Fruit fly (Drosophila melanogaster) whole organism, embryonic: Measurements from ENCODE around the gene CG14085.

Experiments
- ATbp ChIP-seq: fragments of 200-800 bp; sonication (Bioruptor generic); optimal IDR thresholded peaks from 2 replicates; lab custom pipeline; 2017; ENCODE audit warnings: missing biosample characterization, mild to moderate bottlenecking, missing genetic modification characterization, missing genetic modification reagents
- Bgb ChIP-seq: fragments of 200-800 bp; sonication (Bioruptor generic); IDR thresholded peaks from 2 replicates; pipeline ENCODE4 v1.3.6; 2022; ENCODE audit warnings: missing biosample characterization, missing genetic modification characterization; ENCODE audit not compliant: partially characterized antibody
- CG12071 ChIP-seq: fragments of 200-800 bp; sonication (Bioruptor generic); optimal IDR thresholded peaks from 3 replicates; lab custom pipeline; 2018; ENCODE audit warnings: missing biosample characterization, mild to moderate bottlenecking, missing genetic modification characterization
- CG12236 ChIP-seq: fragments of 200-800 bp; sonication (Bioruptor generic); optimal IDR thresholded peaks from 2 replicates; lab custom pipeline; 2016; ENCODE audit warnings: missing biosample characterization, missing genetic modification characterization
- CG12659 ChIP-seq: fragments of 200-800 bp; sonication (Bioruptor generic); optimal IDR thresholded peaks from 3 replicates; lab custom pipeline; 2017; ENCODE audit warnings: mild to moderate bottlenecking, missing biosample characterization, missing genetic modification reagents, missing genetic modification characterization
- CG14860 ChIP-seq: fragments of 200-800 bp; sonication (Bioruptor generic); IDR thresholded peaks from 3 replicates; pipeline ENCODE4 v1.3.6; 2022; ENCODE audit warnings: missing biosample characterization, missing genetic modification characterization; ENCODE audit not compliant: partially characterized antibody
- CG1602 ChIP-seq: fragments of 200-800 bp; sonication (Bioruptor generic); optimal IDR thresholded peaks from 3 replicates; lab custom pipeline; 2016; ENCODE audit warnings: missing biosample characterization, missing genetic modification characterization
- CG2199 ChIP-seq: fragments of 200-800 bp; sonication (Bioruptor generic); IDR thresholded peaks from 3 replicates; pipeline ENCODE4 v1.3.6; 2022; ENCODE audit warnings: missing biosample characterization, missing genetic modification characterization
- CG31365 ChIP-seq: fragments of 200-800 bp; sonication (Bioruptor generic); optimal IDR thresholded peaks from 2 replicates; lab custom pipeline; 2018; ENCODE audit warnings: missing biosample characterization, mild to moderate bottlenecking, missing genetic modification characterization
- CG3995 ChIP-seq: fragments of 200-800 bp; sonication (Bioruptor generic); optimal IDR thresholded peaks from 3 replicates; lab custom pipeline; 2016; ENCODE audit warnings: missing biosample characterization, missing genetic modification characterization
- CG4730 ChIP-seq: fragments of 200-800 bp; sonication (Bioruptor generic); IDR thresholded peaks from 2 replicates; pipeline ENCODE4 v1.3.6; 2022; ENCODE audit warnings: missing biosample characterization, missing genetic modification characterization
- CG6854 ChIP-seq: fragments of 200-800 bp; sonication (Bioruptor generic); optimal IDR thresholded peaks from 3 replicates; lab custom pipeline; 2017; ENCODE audit warnings: missing biosample characterization, mild to moderate bottlenecking, missing genetic modification characterization
- CG7928 ChIP-seq: fragments of 200-800 bp; sonication (Bioruptor generic); optimal IDR thresholded peaks from 2 replicates; lab custom pipeline; 2017; ENCODE audit warnings: missing biosample characterization, mild to moderate bottlenecking, missing genetic modification characterization
- CG8290 ChIP-seq, 3 experiments: fragments of 200-800 bp; sonication (Bioruptor generic); optimal IDR thresholded peaks; 2 replicates each; lab custom pipeline; 2016 to 2019; ENCODE audit warnings: missing biosample characterization in 3 of 3, missing genetic modification characterization in 3 of 3, mild to moderate bottlenecking in 2 of 3, moderate library complexity in 1 of 3
- CG8924 ChIP-seq: fragments of 200-800 bp; optimal IDR thresholded peaks from 3 replicates; lab custom pipeline; 2019; ENCODE audit warnings: missing biosample characterization, mild to moderate bottlenecking, missing genetic modification characterization, moderate library complexity
- Deaf1 ChIP-seq: fragments of 200-800 bp; optimal IDR thresholded peaks from 3 replicates; lab custom pipeline; 2019; ENCODE audit warnings: missing biosample characterization, mild to moderate bottlenecking, missing genetic modification characterization, moderate library complexity
- Dip2 ChIP-seq: fragments of 200-800 bp; sonication (Bioruptor generic); IDR thresholded peaks from 2 replicates; pipeline ENCODE4 v1.3.6; 2022; ENCODE audit warnings: missing biosample characterization, missing genetic modification characterization
- E2f2 ChIP-seq: fragments of 200-800 bp; sonication (Bioruptor generic); IDR thresholded peaks from 2 replicates; pipeline ENCODE4 v1.3.6; 2022; ENCODE audit warnings: missing biosample characterization, missing genetic modification characterization
- HLHmδ ChIP-seq: fragments of 200-800 bp; sonication (Bioruptor generic); optimal IDR thresholded peaks from 2 replicates; lab custom pipeline; 2018; ENCODE audit warnings: missing biosample characterization, mild to moderate bottlenecking, missing genetic modification characterization, moderate library complexity
- Hr51 ChIP-seq, 2 experiments: fragments of 200-800 bp; sonication (Bioruptor generic); optimal IDR thresholded peaks; 2 replicates in 1 of 2; 3 replicates in 1 of 2; lab custom pipeline; 2016 to 2018; ENCODE audit warnings: missing biosample characterization in 2 of 2, missing genetic modification characterization in 2 of 2, mild to moderate bottlenecking in 1 of 2, moderate library complexity in 1 of 2
- MESR4 ChIP-seq: fragments of 200-800 bp; sonication (Bioruptor generic); optimal IDR thresholded peaks from 2 replicates; lab custom pipeline; 2018; ENCODE audit warnings: missing biosample characterization, mild to moderate bottlenecking, missing genetic modification characterization, moderate library complexity
- Med ChIP-seq: fragments of 200-800 bp; sonication (Bioruptor generic); peaks from one replicate; lab custom pipeline; 2016; ENCODE audit warnings: missing biosample characterization, missing genetic modification characterization, mild to moderate bottlenecking, inconsistent platforms, moderate library complexity
- Myb ChIP-seq: fragments of 200-800 bp; sonication (Bioruptor generic); optimal IDR thresholded peaks from 2 replicates; lab custom pipeline; 2016; ENCODE audit warnings: missing biosample characterization, missing genetic modification characterization
- NC2β ChIP-seq: fragments of 200-800 bp; sonication (Bioruptor generic); optimal IDR thresholded peaks from 2 replicates; lab custom pipeline; 2016; ENCODE audit warnings: missing biosample characterization, missing genetic modification characterization
- Six4 ChIP-seq: fragments of 200-800 bp; sonication (Bioruptor generic); optimal IDR thresholded peaks from 2 replicates; lab custom pipeline; 2016; ENCODE audit warnings: missing biosample characterization, missing genetic modification characterization
- Ssrp ChIP-seq: fragments of 200-800 bp; sonication (Bioruptor generic); optimal IDR thresholded peaks from 2 replicates; lab custom pipeline; 2018; ENCODE audit warnings: missing biosample characterization, mild to moderate bottlenecking, missing genetic modification characterization, moderate library complexity
- amos ChIP-seq: fragments of 200-800 bp; sonication (Bioruptor generic); IDR thresholded peaks from 2 replicates; pipeline ENCODE4 v1.3.6; 2022; ENCODE audit warnings: missing biosample characterization, missing genetic modification characterization; ENCODE audit not compliant: partially characterized antibody
- ara ChIP-seq: fragments of 200-800 bp; sonication (Bioruptor generic); IDR thresholded peaks from 2 replicates; pipeline ENCODE4 v1.3.6; 2022; ENCODE audit warnings: missing biosample characterization, missing genetic modification characterization
- bab2 ChIP-seq: fragments of 200-800 bp; sonication (Bioruptor generic); optimal IDR thresholded peaks from 2 replicates; lab custom pipeline; 2016; ENCODE audit warnings: missing biosample characterization, missing genetic modification characterization
- bigmax ChIP-seq: fragments of 200-800 bp; sonication (Bioruptor generic); optimal IDR thresholded peaks from 2 replicates; lab custom pipeline; 2018; ENCODE audit warnings: missing biosample characterization, mild to moderate bottlenecking, missing genetic modification characterization
- cato ChIP-seq: fragments of 200-800 bp; sonication (Bioruptor generic); optimal IDR thresholded peaks from 2 replicates; lab custom pipeline; 2016; ENCODE audit warnings: missing biosample characterization, missing genetic modification characterization, borderline replicate concordance
- chn ChIP-seq: fragments of 200-800 bp; sonication (Bioruptor generic); optimal IDR thresholded peaks from 2 replicates; lab custom pipeline; 2016; ENCODE audit warnings: missing biosample characterization, missing genetic modification characterization
- crol ChIP-seq: fragments of 200-800 bp; sonication (Bioruptor generic); IDR thresholded peaks from 2 replicates; pipeline ENCODE4 v1.3.6; 2022; ENCODE audit warnings: missing biosample characterization, missing genetic modification characterization
- dysf ChIP-seq: fragments of 200-800 bp; sonication (Bioruptor generic); IDR thresholded peaks from 3 replicates; pipeline ENCODE4 v1.3.6; 2022; ENCODE audit warnings: missing biosample characterization, missing genetic modification characterization
- grau ChIP-seq: fragments of 200-800 bp; optimal IDR thresholded peaks from 3 replicates; lab custom pipeline; 2019; ENCODE audit warnings: missing biosample characterization, mild to moderate bottlenecking, missing genetic modification characterization, moderate library complexity
- gt ChIP-seq: fragments of 200-800 bp; sonication (Bioruptor generic); IDR thresholded peaks from 2 replicates; pipeline ENCODE4 v1.3.6; 2022; ENCODE audit warnings: missing biosample characterization, missing genetic modification characterization
- insv ChIP-seq, 2 experiments: fragments of 200-800 bp; sonication (Bioruptor generic); optimal IDR thresholded peaks; 3 replicates each; lab custom pipeline; 2016 to 2018; ENCODE audit warnings: missing biosample characterization in 2 of 2, missing genetic modification characterization in 2 of 2
- jigr1 ChIP-seq: fragments of 200-800 bp; sonication (Bioruptor generic); IDR thresholded peaks from 3 replicates; pipeline ENCODE4 v1.3.6; 2022; ENCODE audit warnings: missing biosample characterization, missing genetic modification characterization
- kah ChIP-seq: fragments of 200-800 bp; sonication (Bioruptor generic); optimal IDR thresholded peaks from 2 replicates; lab custom pipeline; 2018; ENCODE audit warnings: missing biosample characterization, mild to moderate bottlenecking, missing genetic modification characterization
- ken ChIP-seq: fragments of 200-800 bp; sonication (Bioruptor generic); IDR thresholded peaks from 3 replicates; pipeline ENCODE4 v1.3.6; 2022; ENCODE audit warnings: missing biosample characterization, missing genetic modification characterization
- luna ChIP-seq: fragments of 200-800 bp; sonication (Bioruptor generic); optimal IDR thresholded peaks from 2 replicates; lab custom pipeline; 2016; ENCODE audit warnings: missing biosample characterization, missing genetic modification characterization
- odd ChIP-seq: fragments of 200-800 bp; sonication (Bioruptor generic); optimal IDR thresholded peaks from 2 replicates; lab custom pipeline; 2017; ENCODE audit warnings: missing biosample characterization, mild to moderate bottlenecking, missing genetic modification characterization
- pzg ChIP-seq: fragments of 200-800 bp; sonication (Bioruptor generic); optimal IDR thresholded peaks from 3 replicates; lab custom pipeline; 2018; ENCODE audit warnings: missing biosample characterization, mild to moderate bottlenecking, missing genetic modification characterization, moderate library complexity
- repo ChIP-seq: fragments of 200-800 bp; sonication (Bioruptor generic); optimal IDR thresholded peaks from 2 replicates; lab custom pipeline; 2016; ENCODE audit warnings: missing biosample characterization, missing genetic modification characterization
- rib ChIP-seq: fragments of 200-800 bp; sonication (Bioruptor generic); IDR thresholded peaks from 2 replicates; pipeline ENCODE4 v1.3.6; 2022; ENCODE audit warnings: missing biosample characterization, missing genetic modification characterization
- slbo ChIP-seq: fragments of 200-800 bp; sonication (Bioruptor generic); IDR thresholded peaks from 2 replicates; pipeline ENCODE4 v1.3.6; 2022; ENCODE audit warnings: missing biosample characterization, missing genetic modification characterization
- tap ChIP-seq: fragments of 200-800 bp; optimal IDR thresholded peaks from 3 replicates; lab custom pipeline; 2019; ENCODE audit warnings: missing biosample characterization, mild to moderate bottlenecking, missing genetic modification characterization, moderate library complexity
- wdn ChIP-seq: fragments of 200-800 bp; sonication (Bioruptor generic); IDR thresholded peaks from 2 replicates; pipeline ENCODE4 v1.3.6; 2022; ENCODE audit warnings: missing biosample characterization, missing genetic modification characterization

The CG14085 gene

DNA sequence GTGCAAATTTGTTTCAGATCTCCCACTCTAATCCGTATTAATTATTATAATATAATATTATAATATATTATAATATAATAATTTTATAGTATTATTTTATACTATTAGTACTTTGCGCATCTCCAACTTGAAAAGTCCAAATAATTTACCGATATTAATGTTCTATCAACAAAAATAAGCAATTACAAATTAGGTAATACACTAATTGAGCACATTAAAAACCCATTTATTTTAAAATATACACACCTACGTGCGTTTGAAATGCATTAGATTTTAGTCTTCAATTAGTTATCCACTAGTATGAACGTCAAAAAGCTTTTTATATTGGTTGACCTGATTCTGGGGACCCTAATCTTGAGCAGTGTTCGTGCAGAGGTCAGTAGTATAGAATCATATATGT, 33.1 kb upstream of the CG14085 start, which contains the start of gene CG33647:
Gene CG33647 (plus strand): TSS at position 301 of the 400 bp plus-strand sequence.
- TF ChIP-seq CG1602 (no peak), tap (tag; lab: Kevin White, UChicago) (no peak), bab2 (GFP tag; lab: Kevin White, UChicago) (no peak), CG12659 (GFP tag; lab: Kevin White, UChicago) (no peak), CG4730 (no peak), HLHmδ (GFP tag; lab: Kevin White, UChicago) (no peak), ara (no peak)
- TF ChIP-seq, all 482 proteins: peak for 0

DNA sequence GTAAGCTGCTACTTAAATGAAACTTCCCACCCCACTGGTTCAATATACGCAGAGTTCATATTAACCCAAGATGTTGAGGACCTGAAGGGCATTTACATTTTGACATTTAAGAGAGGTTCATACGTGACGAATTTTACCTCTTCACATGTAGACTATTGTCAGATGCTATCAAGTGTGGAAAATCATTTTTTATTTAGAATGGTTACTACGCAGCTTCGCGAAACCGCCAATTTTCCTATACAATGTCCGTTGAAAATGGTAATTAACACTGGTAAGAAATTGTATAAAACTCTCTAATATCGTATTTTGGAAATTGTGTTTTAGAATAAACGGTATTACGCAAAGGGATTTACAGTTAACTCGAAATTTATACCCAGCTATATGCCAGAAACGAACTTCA, 32.6 kb upstream of the CG14085 start:
- TF ChIP-seq ATbp (GFP tag; lab: Kevin White, UChicago) (no peak), CG2199 (peak; percentile 100)
- TF ChIP-seq, all 482 proteins: peak for 1

DNA sequence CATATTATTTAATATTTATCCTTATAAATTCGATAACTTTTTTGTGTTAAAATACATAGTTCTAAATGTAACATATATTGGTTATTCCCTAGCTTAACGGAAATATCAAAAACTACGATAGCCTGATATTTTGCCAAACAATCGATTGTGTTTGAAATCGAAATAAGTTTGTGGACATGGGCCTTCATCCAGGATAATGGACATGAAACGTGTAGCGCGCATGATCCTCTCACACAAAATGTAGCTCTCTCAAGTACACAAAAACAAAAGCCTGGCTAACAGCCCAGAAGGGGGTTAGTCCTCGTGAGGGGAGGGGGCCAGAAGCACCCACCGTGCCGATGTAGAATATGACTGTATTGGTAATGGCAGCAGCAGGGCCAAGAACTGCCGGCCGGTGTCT, 31.4 kb upstream of the CG14085 start:
- TF ChIP-seq CG31365 (tag; lab: Kevin White, UChicago) (no peak), pzg (GFP tag; lab: Kevin White, UChicago) (peak; percentile 1), insv (GFP tag; optimal IDR thresholded peaks at IDR 0.05; lab: Kevin White, UChicago) (no peak), CG8290 (GFP tag; optimal IDR thresholded peaks at IDR 0.05; lab: Kevin White, UChicago) (no peak), CG8290 (tag; optimal IDR thresholded peaks at IDR 0.05; lab: Kevin White, UChicago) (no peak), CG8924 (tag; lab: Kevin White, UChicago) (no peak), CG12071 (GFP tag; lab: Kevin White, UChicago) (peak; percentile 10), CG6854 (GFP tag; lab: Kevin White, UChicago) (no peak), wdn (no peak), Ssrp (tag; lab: Kevin White, UChicago) (no peak), CG3995 (GFP tag; lab: Kevin White, UChicago) (no peak), CG12236 (GFP tag; lab: Kevin White, UChicago) (no peak), E2f2 (GFP tag; lab: Robert Waterston, UW) (no peak), grau (tag; lab: Kevin White, UChicago) (no peak), bigmax (no peak), NC2β (no peak), odd (GFP tag; lab: Kevin White, UChicago) (no peak), amos (GFP tag; lab: Robert Waterston, UW) (no peak; the same call in 1 of the 2 replicates), rib (GFP tag; lab: Robert Waterston, UW) (no peak), Dip2 (GFP tag; lab: Robert Waterston, UW) (no peak), gt (GFP tag; lab: Robert Waterston, UW) (no peak), Bgb (GFP tag; lab: Robert Waterston, UW) (no peak; the same call in 1 of the 2 replicates), MESR4 (GFP tag; lab: Kevin White, UChicago) (no peak), kah (GFP tag; lab: Kevin White, UChicago) (no peak), crol (peak; percentile 46; the same call in 1 of the 2 replicates), luna (GFP tag; lab: Kevin White, UChicago) (no peak), Deaf1 (peak; percentile 48), cato (GFP tag; lab: Kevin White, UChicago) (no peak), CG7928 (no peak), chn (no peak), slbo (GFP tag; lab: Robert Waterston, UW) (no peak), Myb (peak; percentile 17), ken (no peak), CG14860 (GFP tag; lab: Robert Waterston, UW) (0 out of 3 replicates have a peak, but pooled peaks have one; percentile 27), Six4 (GFP tag; lab: Kevin White, UChicago) (no peak), jigr1 (no peak), repo (GFP tag; lab: Kevin White, UChicago) (no peak), Hr51 (GFP tag; optimal IDR thresholded peaks at IDR 0.05; lab: Kevin White, UChicago) (no peak), Med (GFP tag; lab: Kevin White, UChicago) (peak; percentile 3), dysf (no peak)
